Worm (Caenorhabditis elegans): ENCODE results near the gene F59A7.14.

The F59A7.14 gene

ce11 chrV:2018689-2019088, at the start of gene F59A7.14:
Gene F59A7.14, plus strand, starts transcription at chrV:2018989.
- TF ChIP-seq nhr-10 (tag; optimal IDR thresholded peaks at IDR 0.05) (no peak), dmd-4 (tag; optimal IDR thresholded peaks at IDR 0.05) (no peak), lin-13 (GFP tag; optimal IDR thresholded peaks at IDR 0.05) (no peak), snpc-4 (tag; optimal IDR thresholded peaks at IDR 0.05) (no peak), peb-1 (tag; optimal IDR thresholded peaks at IDR 0.05) (no peak), aly-2 (tag; optimal IDR thresholded peaks at IDR 0.05) (no peak), nhr-11 (tag; optimal IDR thresholded peaks at IDR 0.05) (no peak), unc-39 (tag; optimal IDR thresholded peaks at IDR 0.05) (no peak), elt-3 (tag; optimal IDR thresholded peaks at IDR 0.05) (no peak), egl-27 (tag; optimal IDR thresholded peaks at IDR 0.05) (no peak)

ce11 chrV:1969228-1969627, 49.6 kb upstream of the F59A7.14 start, which contains the start of gene acs-3:
Gene acs-3, plus strand, starts transcription at chrV:1969528.
- no peak for TF ChIP-seq ztf-4 (tag; optimal IDR thresholded peaks at IDR 0.05)
- no peak for TF ChIP-seq nhr-11 (tag; optimal IDR thresholded peaks at IDR 0.05)
- TF ChIP-seq egl-27 (tag; optimal IDR thresholded peaks at IDR 0.05) = no peak
- no peak for TF ChIP-seq nhr-23 (tag; optimal IDR thresholded peaks at IDR 0.05)
- no peak for TF ChIP-seq unc-62 (GFP tag; optimal IDR thresholded peaks at IDR 0.05)

DNA sequence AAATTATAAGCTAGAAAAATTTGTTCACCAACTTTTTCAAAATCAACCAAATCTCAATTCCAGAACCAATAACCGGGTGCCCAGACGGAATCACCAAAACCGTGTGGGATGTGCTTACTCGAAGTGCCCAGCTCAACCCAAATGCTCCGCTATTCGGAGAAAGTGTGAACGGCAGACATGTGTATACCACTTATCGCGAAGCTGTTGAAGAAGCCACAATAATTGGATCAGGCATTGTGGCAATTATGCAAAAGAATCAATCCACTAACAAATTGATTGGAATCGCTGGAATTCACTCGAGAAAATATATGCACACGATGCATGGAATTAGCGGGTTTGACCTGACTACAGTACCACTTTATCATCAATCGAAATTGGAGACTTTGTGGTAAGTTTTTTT, 49.1 kb upstream of the F59A7.14 start:
- no peak for TF ChIP-seq Y55F3AM.14 (GFP tag; optimal IDR thresholded peaks at IDR 0.05)

- TF ChIP-seq nhr-6 (tag; optimal IDR thresholded peaks at IDR 0.05) = no peak
These were observed 43.7 kb upstream of the F59A7.14 start, which contains the start of gene fbxa-201 for ce11 chrV:1975049-1975448. Gene fbxa-201, plus strand, starts transcription at chrV:1975349.

- no peak for TF ChIP-seq peb-1 (tag; optimal IDR thresholded peaks at IDR 0.05)
- TF ChIP-seq nhr-21 (tag; optimal IDR thresholded peaks at IDR 0.05) = no peak
- TF ChIP-seq aly-2 (tag; optimal IDR thresholded peaks at IDR 0.05) = no peak
- TF ChIP-seq ztf-1 (GFP tag; conservative IDR thresholded peaks at IDR 0.05) = no peak
These were observed 39.8 kb upstream of the F59A7.14 start, which contains the start of gene T08B1.4 for ce11 chrV:1978968-1979367. Gene T08B1.4, plus strand, starts transcription at chrV:1979268.

DNA sequence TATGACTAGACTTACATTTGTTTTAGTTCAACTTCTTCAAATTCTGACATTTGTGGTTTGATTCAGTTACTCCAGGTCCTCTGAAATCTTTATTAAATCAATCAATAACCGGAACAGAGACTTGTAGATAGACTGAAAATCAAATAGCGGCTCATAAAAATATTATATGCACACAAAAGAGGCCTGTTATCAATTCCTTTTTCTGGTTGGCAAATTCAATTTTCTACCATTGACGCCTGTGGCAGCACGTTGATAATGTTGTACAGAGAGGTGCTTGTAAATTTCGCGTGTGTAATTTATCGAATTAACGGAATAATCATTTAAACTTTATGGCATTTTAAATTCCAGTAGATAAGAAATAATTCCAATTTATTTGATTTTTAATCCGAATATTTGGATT, 31.8 kb upstream of the F59A7.14 start, which contains the start of gene T08B1.1:
Gene T08B1.1 (minus strand): TSS at position 92 of the 400 bp plus-strand sequence.
- no peak for TF ChIP-seq sem-4 (tag; optimal IDR thresholded peaks at IDR 0.05)
- peak; percentile 27 for TF ChIP-seq crh-2 (tag; optimal IDR thresholded peaks at IDR 0.05)
- TF ChIP-seq fos-1 (tag; optimal IDR thresholded peaks at IDR 0.05) = peak; percentile 55

DNA sequence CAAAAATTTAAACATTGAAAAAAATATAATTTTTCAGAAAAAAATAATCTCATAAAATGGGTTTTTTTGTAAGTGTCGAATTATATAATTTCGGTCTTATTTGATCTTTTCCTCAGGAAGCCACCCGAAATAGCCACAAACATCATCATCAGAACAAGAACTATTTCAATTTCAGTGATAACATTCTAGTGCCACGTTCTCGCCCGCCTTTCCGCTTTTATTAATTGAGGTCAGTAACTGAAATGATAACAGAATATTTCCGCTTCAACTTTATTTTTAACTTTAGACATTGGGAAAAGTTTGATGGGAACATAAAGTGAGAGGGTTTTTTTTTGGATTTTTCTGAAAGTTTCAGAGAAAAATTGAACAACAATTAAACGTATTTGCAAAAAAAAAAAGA, 29.6 kb upstream of the F59A7.14 start:
- TF ChIP-seq skn-1 (tag; optimal IDR thresholded peaks at IDR 0.05) (peak; percentile 6), nhr-21 (tag; optimal IDR thresholded peaks at IDR 0.05) (no peak), mbf-1 (tag; optimal IDR thresholded peaks at IDR 0.05) (no peak), crh-2 (tag; optimal IDR thresholded peaks at IDR 0.05) (peak; percentile 49), unc-39 (tag; optimal IDR thresholded peaks at IDR 0.05) (no peak), sma-3 (GFP tag; optimal IDR thresholded peaks at IDR 0.05) (no peak), nhr-10 (tag; optimal IDR thresholded peaks at IDR 0.05) (no peak), dmd-4 (tag; optimal IDR thresholded peaks at IDR 0.05) (no peak), nhr-6 (tag; optimal IDR thresholded peaks at IDR 0.05) (no peak), lsy-2 (tag; optimal IDR thresholded peaks at IDR 0.05) (no peak), ceh-16 (tag; optimal IDR thresholded peaks at IDR 0.05) (no peak), fos-1 (tag; optimal IDR thresholded peaks at IDR 0.05) (peak; percentile 58)

ce11 chrV:1991381-1991780, 27.4 kb upstream of the F59A7.14 start:
- TF ChIP-seq nhr-12 (tag; optimal IDR thresholded peaks at IDR 0.05) = no peak
- no peak for TF ChIP-seq elt-3 (tag; optimal IDR thresholded peaks at IDR 0.05)
- TF ChIP-seq lin-13 (GFP tag; optimal IDR thresholded peaks at IDR 0.05) = no peak
- TF ChIP-seq lin-11 (tag; optimal IDR thresholded peaks at IDR 0.05) = no peak
- no peak for TF ChIP-seq sma-3 (GFP tag; optimal IDR thresholded peaks at IDR 0.05)
- TF ChIP-seq crh-2 (tag; optimal IDR thresholded peaks at IDR 0.05) = no peak
- no peak for TF ChIP-seq ZK546.5 (tag; optimal IDR thresholded peaks at IDR 0.05)
- TF ChIP-seq F13H6.1 (tag; optimal IDR thresholded peaks at IDR 0.05) = no peak
- TF ChIP-seq R02D3.7 (tag; optimal IDR thresholded peaks at IDR 0.05) = no peak
- TF ChIP-seq nhr-237 (tag; optimal IDR thresholded peaks at IDR 0.05) = no peak
- TF ChIP-seq mab-5 (tag; optimal IDR thresholded peaks at IDR 0.05) = no peak
- TF ChIP-seq egl-27 (tag; optimal IDR thresholded peaks at IDR 0.05) = no peak
- no peak for TF ChIP-seq mbf-1 (tag; optimal IDR thresholded peaks at IDR 0.05)
